Fruit fly (Drosophila melanogaster) whole organism, embryonic: ENCODE data around the gene Ptpmeg2.

Experiments used
- Awh ChIP-seq: fragments of 200-800 bp; sonication (Bioruptor generic); IDR thresholded peaks from 2 replicates; pipeline ENCODE4, ENCODE4 v1.3.6; 2022; ENCODE audit warnings: missing biosample characterization, missing genetic modification characterization
- CG10366 ChIP-seq: fragments of 200-800 bp; sonication (Bioruptor generic); IDR thresholded peaks from 2 replicates; pipeline ENCODE4 v1.3.6; 2022; ENCODE audit warnings: missing biosample characterization, missing genetic modification characterization
- CG10654 ChIP-seq: fragments of 200-800 bp; sonication (Bioruptor generic); optimal IDR thresholded peaks from 2 replicates; lab custom pipeline; 2016; ENCODE audit warnings: missing biosample characterization, missing genetic modification characterization
- CG11085 ChIP-seq: fragments of 200-800 bp; sonication (Bioruptor generic); IDR thresholded peaks from 2 replicates; pipeline ENCODE4 v1.3.6; 2022; ENCODE audit warnings: missing biosample characterization, missing genetic modification characterization
- CG1233 ChIP-seq: fragments of 200-800 bp; sonication (Bioruptor generic); optimal IDR thresholded peaks from 4 replicates; lab custom pipeline; 2018; ENCODE audit warnings: missing biosample characterization, mild to moderate bottlenecking, missing genetic modification characterization
- CG15514 ChIP-seq: fragments of 200-800 bp; sonication (Bioruptor generic); optimal IDR thresholded peaks from 3 replicates; lab custom pipeline; 2017; ENCODE audit warnings: missing biosample characterization, missing genetic modification characterization, mild to moderate bottlenecking, moderate library complexity, missing genetic modification reagents
- CG15601 ChIP-seq: fragments of 200-800 bp; sonication (Bioruptor generic); optimal IDR thresholded peaks from 3 replicates; lab custom pipeline; 2019; ENCODE audit warnings: missing biosample characterization, mild to moderate bottlenecking, missing genetic modification characterization, moderate library complexity
- CG3163 ChIP-seq: fragments of 200-800 bp; sonication (Bioruptor generic); optimal IDR thresholded peaks from 3 replicates; lab custom pipeline; 2016; ENCODE audit warnings: missing biosample characterization, missing genetic modification characterization
- CG32532 ChIP-seq: fragments of 200-800 bp; sonication (Bioruptor generic); IDR thresholded peaks from 2 replicates; pipeline ENCODE4 v1.3.6; 2022; ENCODE audit warnings: missing biosample characterization, missing genetic modification characterization
- CG4707 ChIP-seq: fragments of 200-800 bp; sonication (Bioruptor generic); optimal IDR thresholded peaks from 2 replicates; lab custom pipeline; 2018; ENCODE audit warnings: missing biosample characterization, mild to moderate bottlenecking, missing genetic modification characterization, moderate library complexity
- CG7839 ChIP-seq: fragments of 200-800 bp; sonication (Bioruptor generic); optimal IDR thresholded peaks from 3 replicates; lab custom pipeline; 2018; ENCODE audit warnings: missing biosample characterization, mild to moderate bottlenecking, missing genetic modification characterization, moderate library complexity
- CG8281 ChIP-seq: fragments of 200-800 bp; sonication (Bioruptor generic); optimal IDR thresholded peaks from 2 replicates; lab custom pipeline; 2018; ENCODE audit warnings: missing biosample characterization, mild to moderate bottlenecking, missing genetic modification characterization, moderate library complexity
- Drgx ChIP-seq: fragments of 200-800 bp; sonication (Bioruptor generic); IDR thresholded peaks from 2 replicates; pipeline ENCODE4 v1.3.6; 2022; ENCODE audit warnings: missing biosample characterization, missing genetic modification characterization
- GATAe ChIP-seq: fragments of 200-800 bp; sonication (Bioruptor generic); conservative IDR thresholded peaks from 2 replicates; pipeline ENCODE4 v1.3.6; 2022; ENCODE audit warnings: missing biosample characterization, missing genetic modification characterization
- Meics ChIP-seq: fragments of 200-800 bp; sonication (Bioruptor generic); optimal IDR thresholded peaks from 2 replicates; lab custom pipeline; 2017; ENCODE audit warnings: missing biosample characterization, mild to moderate bottlenecking, missing genetic modification characterization
- Optix ChIP-seq: fragments of 200-800 bp; sonication (Bioruptor generic); IDR thresholded peaks from 3 replicates; pipeline ENCODE4 v1.3.6; 2022; ENCODE audit warnings: missing biosample characterization, missing genetic modification characterization
- Pdp1 ChIP-seq, 2 experiments: fragments of 200-800 bp; sonication (Bioruptor generic); optimal IDR thresholded peaks; 3 replicates each; lab custom pipeline; 2016; ENCODE audit warnings: missing biosample characterization in 2 of 2, missing genetic modification characterization in 2 of 2, mild to moderate bottlenecking in 1 of 2, moderate library complexity in 1 of 2
- Ptx1 ChIP-seq: fragments of 200-800 bp; sonication (Bioruptor generic); IDR thresholded peaks from 2 replicates; pipeline ENCODE4 v1.3.6; 2022; ENCODE audit warnings: missing biosample characterization, missing genetic modification characterization
- Xrp1 ChIP-seq: fragments of 200-800 bp; sonication (Bioruptor generic); IDR thresholded peaks from 2 replicates; pipeline ENCODE4 v1.3.6; 2022; ENCODE audit warnings: missing biosample characterization, missing genetic modification characterization
- amos ChIP-seq: fragments of 200-800 bp; sonication (Bioruptor generic); IDR thresholded peaks from 2 replicates; pipeline ENCODE4 v1.3.6; 2022; ENCODE audit warnings: missing biosample characterization, missing genetic modification characterization; ENCODE audit not compliant: partially characterized antibody
- br ChIP-seq: fragments of >200 bp; optimal IDR thresholded peaks from 2 replicates; lab custom pipeline; 2017
- cg ChIP-seq: fragments of 200-800 bp; sonication (Bioruptor generic); optimal IDR thresholded peaks from 3 replicates; lab custom pipeline; 2019; ENCODE audit warnings: missing biosample characterization, mild to moderate bottlenecking, missing genetic modification characterization, moderate library complexity
- chinmo ChIP-seq: fragments of 200-800 bp; sonication (Bioruptor generic); IDR thresholded peaks from 4 replicates; pipeline ENCODE4 v1.3.6; 2022; ENCODE audit warnings: missing biosample characterization, missing genetic modification characterization; ENCODE audit not compliant: partially characterized antibody
- crol ChIP-seq: fragments of 200-800 bp; sonication (Bioruptor generic); IDR thresholded peaks from 2 replicates; pipeline ENCODE4 v1.3.6; 2022; ENCODE audit warnings: missing biosample characterization, missing genetic modification characterization
- dysf ChIP-seq: fragments of 200-800 bp; sonication (Bioruptor generic); IDR thresholded peaks from 3 replicates; pipeline ENCODE4 v1.3.6; 2022; ENCODE audit warnings: missing biosample characterization, missing genetic modification characterization
- ems ChIP-seq: fragments of 200-800 bp; sonication (Bioruptor generic); optimal IDR thresholded peaks from 3 replicates; lab custom pipeline; 2016; ENCODE audit warnings: missing biosample characterization, missing genetic modification characterization
- exex ChIP-seq: fragments of 200-800 bp; sonication (Bioruptor generic); optimal IDR thresholded peaks from 4 replicates; lab custom pipeline; 2018; ENCODE audit warnings: missing biosample characterization, mild to moderate bottlenecking, missing genetic modification characterization, moderate library complexity
- grau ChIP-seq: fragments of 200-800 bp; optimal IDR thresholded peaks from 3 replicates; lab custom pipeline; 2019; ENCODE audit warnings: missing biosample characterization, mild to moderate bottlenecking, missing genetic modification characterization, moderate library complexity
- grn ChIP-seq: fragments of 200-800 bp; sonication (Bioruptor generic); optimal IDR thresholded peaks from 3 replicates; lab custom pipeline; 2017; ENCODE audit warnings: missing biosample characterization, missing genetic modification characterization
- gsb-n ChIP-seq: fragments of 200-800 bp; sonication (Bioruptor generic); optimal IDR thresholded peaks from 3 replicates; lab custom pipeline; 2018; ENCODE audit warnings: missing biosample characterization, mild to moderate bottlenecking, missing genetic modification characterization
- klu ChIP-seq: fragments of 200-800 bp; sonication (Bioruptor generic); IDR thresholded peaks from 2 replicates; pipeline ENCODE4 v1.3.6; 2022; ENCODE audit warnings: missing biosample characterization, missing genetic modification characterization
- mld ChIP-seq: fragments of 200-800 bp; sonication (Bioruptor generic); IDR thresholded peaks from 3 replicates; pipeline ENCODE4 v1.3.6; 2022; ENCODE audit warnings: missing biosample characterization, missing genetic modification characterization; ENCODE audit not compliant: partially characterized antibody
- nau ChIP-seq: fragments of 200-800 bp; sonication (Bioruptor generic); optimal IDR thresholded peaks from 3 replicates; lab custom pipeline; 2017; ENCODE audit warnings: missing biosample characterization, mild to moderate bottlenecking, missing genetic modification characterization, missing genetic modification reagents
- nmo ChIP-seq: fragments of 200-800 bp; sonication (Bioruptor generic); optimal IDR thresholded peaks from 2 replicates; lab custom pipeline; 2018; ENCODE audit warnings: missing biosample characterization, mild to moderate bottlenecking, missing genetic modification characterization, moderate library complexity
- otp ChIP-seq: fragments of 200-800 bp; sonication (Bioruptor generic); IDR thresholded peaks from 3 replicates; pipeline ENCODE4, ENCODE4 v1.3.6; 2022; ENCODE audit warnings: missing biosample characterization, missing genetic modification characterization
- pfk ChIP-seq: fragments of 200-800 bp; sonication (Bioruptor generic); optimal IDR thresholded peaks from 2 replicates; lab custom pipeline; 2018; ENCODE audit warnings: missing biosample characterization, mild to moderate bottlenecking, missing genetic modification characterization, moderate library complexity
- pros ChIP-seq: fragments of 200-800 bp; sonication (Bioruptor generic); optimal IDR thresholded peaks from 3 replicates; lab custom pipeline; 2019; ENCODE audit warnings: missing biosample characterization, mild to moderate bottlenecking, missing genetic modification characterization, moderate library complexity
- ranshi ChIP-seq: fragments of 200-800 bp; sonication (Bioruptor generic); IDR thresholded peaks from 2 replicates; pipeline ENCODE4 v1.3.6; 2022; ENCODE audit warnings: missing biosample characterization, missing genetic modification characterization
- salm ChIP-seq: fragments of 200-800 bp; sonication (Bioruptor generic); optimal IDR thresholded peaks from 2 replicates; lab custom pipeline; 2018; ENCODE audit warnings: missing biosample characterization, mild to moderate bottlenecking, missing genetic modification characterization
- sd ChIP-seq: fragments of 200-800 bp; sonication (Bioruptor generic); optimal IDR thresholded peaks from 3 replicates; lab custom pipeline; 2018; ENCODE audit warnings: missing biosample characterization, mild to moderate bottlenecking, missing genetic modification characterization, moderate library complexity
- sens ChIP-seq: fragments of 200-800 bp; sonication (Bioruptor generic); peaks from one replicate; lab custom pipeline; 2016; ENCODE audit warnings: missing biosample characterization, missing genetic modification characterization
- shn ChIP-seq: fragments of 200-800 bp; sonication (Bioruptor generic); optimal IDR thresholded peaks from 3 replicates; lab custom pipeline; 2016; ENCODE audit warnings: missing biosample characterization, missing genetic modification characterization
- sob ChIP-seq: fragments of 200-800 bp; sonication (Bioruptor generic); IDR thresholded peaks from 2 replicates; pipeline ENCODE4 v1.3.6; 2022; ENCODE audit warnings: missing biosample characterization, missing genetic modification characterization
- sug ChIP-seq: fragments of 200-800 bp; optimal IDR thresholded peaks from 2 replicates; lab custom pipeline; 2019; ENCODE audit warnings: missing biosample characterization, mild to moderate bottlenecking, missing genetic modification characterization, moderate library complexity
- trem ChIP-seq: fragments of 200-800 bp; optimal IDR thresholded peaks from 3 replicates; lab custom pipeline; 2019; ENCODE audit warnings: missing biosample characterization, mild to moderate bottlenecking, missing genetic modification characterization, moderate library complexity
- vnd ChIP-seq: fragments of 200-800 bp; sonication (Bioruptor generic); IDR thresholded peaks from 3 replicates; pipeline ENCODE4 v1.3.6; 2022; ENCODE audit warnings: missing biosample characterization, missing genetic modification characterization; ENCODE audit not compliant: partially characterized antibody

The Ptpmeg2 gene

dm6 chrX:9662797-9663316 lies 3.9 kb upstream of the Ptpmeg2 start, which contains the start of gene CG3106 (continued):
- TF ChIP-seq GATAe (peak; percentile 68), crol (peak; percentile 46), CG7839 (tag; lab: Kevin White, UChicago) (no peak), Ptx1 (GFP tag; lab: Robert Waterston, UW) (no peak), dysf (GFP tag; lab: Robert Waterston, UW) (no peak), Xrp1 (GFP tag; lab: Robert Waterston, UW) (no peak), sob (GFP tag; lab: Robert Waterston, UW) (no peak), sd (tag; lab: Kevin White, UChicago) (peak; percentile 13), CG10366 (GFP tag; lab: Robert Waterston, UW) (no peak), Awh (no peak), klu (no peak), vnd (GFP tag; lab: Robert Waterston, UW) (0 out of 3 replicates have a peak, but pooled peaks have one; percentile 35), br (lab: Kevin White, UChicago) (no peak), ems (GFP tag; lab: Kevin White, UChicago) (no peak), grau (tag; lab: Kevin White, UChicago) (no peak), CG15601 (tag; lab: Kevin White, UChicago) (no peak), exex (peak; percentile 82), pfk (GFP tag; lab: Kevin White, UChicago) (peak; percentile 79), CG15514 (GFP tag; lab: Kevin White, UChicago) (no peak), Pdp1 (GFP tag; optimal IDR thresholded peaks at IDR 0.05; lab: Kevin White, UChicago) (peak in 1 of 2 experiments; percentile 45), otp (GFP tag; lab: Robert Waterston, UW) (no peak)

- no peak for TF ChIP-seq CG3163 (GFP tag; lab: Kevin White, UChicago)
- TF ChIP-seq grn (GFP tag; lab: Kevin White, UChicago) = peak; percentile 55
- TF ChIP-seq sug (tag; lab: Kevin White, UChicago) = peak; percentile 58
- no peak for TF ChIP-seq CG10654 (GFP tag; lab: Kevin White, UChicago)
- no peak for TF ChIP-seq ranshi (GFP tag; lab: Robert Waterston, UW)
- no peak for TF ChIP-seq CG11085 (GFP tag; lab: Robert Waterston, UW)
- TF ChIP-seq CG32532 = no peak
- peak; percentile 27 for TF ChIP-seq CG8281 (tag; lab: Kevin White, UChicago)
- TF ChIP-seq vnd (GFP tag; lab: Robert Waterston, UW) = peak; percentile 43; the same call in 2 of the 3 replicates
- no peak for TF ChIP-seq Meics (GFP tag; lab: Kevin White, UChicago)
These were observed 2.5 kb upstream of the Ptpmeg2 start for dm6 chrX:9661491-9661890.

dm6 chrX:9658095-9658838 lies 678 bp downstream of the Ptpmeg2 start:
- TF ChIP-seq CG1233 (GFP tag; lab: Kevin White, UChicago) (no peak), shn (GFP tag; lab: Kevin White, UChicago) (peak; percentile 26), gsb-n (tag; lab: Kevin White, UChicago) (peak; percentile 45), sens (GFP tag; lab: Kevin White, UChicago) (peak; percentile 63), CG4707 (GFP tag; lab: Kevin White, UChicago) (peak; percentile 29), cg (GFP tag; lab: Kevin White, UChicago) (peak; percentile 96), Drgx (GFP tag; lab: Robert Waterston, UW) (peak; percentile 39), nmo (GFP tag; lab: Kevin White, UChicago) (peak; percentile 4), trem (no peak), salm (tag; lab: Kevin White, UChicago) (peak; percentile 1), chinmo (GFP tag; lab: Robert Waterston, UW) (peak; percentile 9; the same call in 1 of the 4 replicates), CG11085 (GFP tag; lab: Robert Waterston, UW) (no peak), nau (GFP tag; lab: Kevin White, UChicago) (peak; percentile 5), Optix (0 out of 3 replicates have a peak, but pooled peaks have one; percentile 24), amos (no peak), pros (no peak), CG32532 (no peak), mld (GFP tag; lab: Robert Waterston, UW) (0 out of 3 replicates have a peak, but pooled peaks have one; percentile 6)
